In the genomic region with DNA sequence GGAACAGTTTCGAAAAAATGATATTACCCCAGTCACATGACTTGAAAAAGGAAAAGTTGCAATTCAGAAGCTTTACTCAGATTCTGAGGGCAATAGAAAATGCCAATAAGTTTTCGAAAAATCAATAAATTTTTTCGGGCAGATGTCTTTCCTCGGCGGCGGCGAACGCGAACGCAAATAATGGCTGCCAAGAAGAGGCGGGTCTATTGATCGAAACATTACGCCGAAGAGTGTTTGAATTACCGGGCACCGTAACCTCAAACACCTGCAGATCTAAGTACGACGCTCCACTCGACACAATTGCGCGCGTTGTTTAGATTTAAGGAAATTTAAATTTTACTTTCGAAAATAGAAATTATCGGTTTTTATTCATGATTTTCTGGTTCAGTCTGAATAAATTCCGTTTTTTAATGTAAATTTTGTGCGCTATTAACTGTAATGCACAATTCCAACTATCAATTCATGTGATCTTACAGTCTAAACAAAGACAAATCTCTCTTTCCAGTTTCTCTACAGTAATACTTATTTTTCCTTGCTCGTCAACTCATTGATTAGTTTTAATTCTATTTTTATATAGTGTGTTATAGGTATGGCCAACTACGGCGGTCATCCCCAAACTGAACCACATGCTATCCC, we compare ENCODE assay signal across 5 worm cellular contexts.
TF ChIP-seq lines count a peak whose summit lies in the region.

prp-8 (plus strand) TSS at position 586 of the 636 bp plus-strand sequence.

TF ChIP-seq in whole organism, L1 larva, 84 proteins besides CTCF, POLR2A, EP300 and RAD21 (continues in another document):
- TF ChIP-seq ztf-4 (tag; optimal IDR thresholded peaks at IDR 0.05; lab: Kevin White, UChicago) (peak; percentile 69), swsn-7 (tag; optimal IDR thresholded peaks at IDR 0.05; lab: Kevin White, UChicago) (peak; percentile 87), nhr-12 (tag; optimal IDR thresholded peaks at IDR 0.05; lab: Kevin White, UChicago) (no peak), rnt-1 (tag; optimal IDR thresholded peaks at IDR 0.05; lab: Kevin White, UChicago) (peak; percentile 91), dsc-1 (tag; optimal IDR thresholded peaks at IDR 0.05; lab: Kevin White, UChicago) (peak; percentile 76), lin-39 (tag; optimal IDR thresholded peaks at IDR 0.05; lab: Kevin White, UChicago) (peak; percentile 48), fkh-8 (tag; optimal IDR thresholded peaks at IDR 0.05; lab: Kevin White, UChicago) (peak; percentile 93), C16A3.4 (tag; optimal IDR thresholded peaks at IDR 0.05; lab: Kevin White, UChicago) (peak; percentile 96), ceh-82 (tag; optimal IDR thresholded peaks at IDR 0.05; lab: Kevin White, UChicago) (peak; percentile 82 to 96 (median 89)), irx-1 (tag; optimal IDR thresholded peaks at IDR 0.05; lab: Kevin White, UChicago) (peak; percentile 60), egl-13 (tag; optimal IDR thresholded peaks at IDR 0.05; lab: Kevin White, UChicago) (peak; percentile 68), ceh-63 (GFP tag; optimal IDR thresholded peaks at IDR 0.05; lab: Kevin White, UChicago) (no peak), nhr-85 (tag; lab: Kevin White, UChicago) (peak; percentile 85), unc-86 (tag; optimal IDR thresholded peaks at IDR 0.05; lab: Kevin White, UChicago) (peak; percentile 80), nhr-47 (tag; optimal IDR thresholded peaks at IDR 0.05; lab: Kevin White, UChicago) (peak; percentile 84), mab-9 (GFP tag; IDR thresholded peaks at IDR 0.05; lab: Robert Waterston, UW) (peak; percentile 34; the same call in 1 of the 2 replicates), ceh-8 (GFP tag; optimal IDR thresholded peaks at IDR 0.05; lab: Kevin White, UChicago) (peak; percentile 44)

TF ChIP-seq in whole organism, L3 larva, 47 proteins besides CTCF, POLR2A, EP300 and RAD21 (continues in another document):
- TF ChIP-seq nhr-11 (tag; optimal IDR thresholded peaks at IDR 0.05; lab: Kevin White, UChicago) = no peak
- TF ChIP-seq ZK546.5 (tag; optimal IDR thresholded peaks at IDR 0.05; lab: Kevin White, UChicago) = peak; percentile 81
- TF ChIP-seq eor-1 (tag; optimal IDR thresholded peaks at IDR 0.05; lab: Kevin White, UChicago) = no peak
- peak; percentile 50 for TF ChIP-seq jun-1 (tag; optimal IDR thresholded peaks at IDR 0.05; lab: Kevin White, UChicago)
- peak; percentile 98 for TF ChIP-seq pha-4 (tag; optimal IDR thresholded peaks at IDR 0.05; lab: Kevin White, UChicago)
- peak; percentile 3 for TF ChIP-seq egl-27 (tag; optimal IDR thresholded peaks at IDR 0.05; lab: Kevin White, UChicago)
- TF ChIP-seq fkh-10 (GFP tag; optimal IDR thresholded peaks at IDR 0.05; lab: Kevin White, UChicago) = peak; percentile 64
- peak; percentile 99 for TF ChIP-seq lin-39 (tag; optimal IDR thresholded peaks at IDR 0.05; lab: Kevin White, UChicago)
- no peak for TF ChIP-seq zag-1 (tag; optimal IDR thresholded peaks at IDR 0.05; lab: Kevin White, UChicago)
- no peak for TF ChIP-seq nhr-67 (tag; optimal IDR thresholded peaks at IDR 0.05; lab: Kevin White, UChicago)
- TF ChIP-seq nhr-28 (tag; optimal IDR thresholded peaks at IDR 0.05; lab: Kevin White, UChicago) = no peak
- no peak for TF ChIP-seq nhr-76 (tag; optimal IDR thresholded peaks at IDR 0.05; lab: Kevin White, UChicago)
- no peak for TF ChIP-seq ceh-16 (tag; optimal IDR thresholded peaks at IDR 0.05; lab: Kevin White, UChicago)
- TF ChIP-seq nhr-77 (tag; optimal IDR thresholded peaks at IDR 0.05; lab: Kevin White, UChicago) = no peak
- peak; percentile 96 for TF ChIP-seq lin-15B (tag; optimal IDR thresholded peaks at IDR 0.05; lab: Kevin White, UChicago)
- TF ChIP-seq aly-2 (tag; optimal IDR thresholded peaks at IDR 0.05; lab: Kevin White, UChicago) = no peak
- peak; percentile 87 for TF ChIP-seq lsy-12 (tag; optimal IDR thresholded peaks at IDR 0.05; lab: Kevin White, UChicago)
- TF ChIP-seq nhr-237 (tag; optimal IDR thresholded peaks at IDR 0.05; lab: Kevin White, UChicago) = no peak

TF ChIP-seq in whole organism, early embryonic, 17 proteins besides CTCF, POLR2A, EP300 and RAD21:
- no peak for TF ChIP-seq sea-1 (GFP tag; conservative IDR thresholded peaks at IDR 0.05; lab: Robert Waterston, UW)
- TF ChIP-seq tra-4 (tag; optimal IDR thresholded peaks at IDR 0.05; lab: Kevin White, UChicago) = no peak
- no peak for TF ChIP-seq scrt-1 (GFP tag; IDR thresholded peaks at IDR 0.05; lab: Robert Waterston, UW)
- TF ChIP-seq F13C5.2 (tag; optimal IDR thresholded peaks at IDR 0.05; lab: Kevin White, UChicago) = peak; percentile 41
- TF ChIP-seq tbx-11 (GFP tag; IDR thresholded peaks at IDR 0.05; lab: Robert Waterston, UW) = no peak
- TF ChIP-seq flt-1 (GFP tag; IDR thresholded peaks at IDR 0.05; lab: Robert Waterston, UW) = peak; percentile 38; the same call in 1 of the 2 replicates
- TF ChIP-seq aly-1 (tag; optimal IDR thresholded peaks at IDR 0.05; lab: Kevin White, UChicago) = no peak
- no peak for TF ChIP-seq ceh-13 (GFP tag; optimal IDR thresholded peaks at IDR 0.05; lab: Kevin White, UChicago)
- no peak for TF ChIP-seq ets-7 (tag; optimal IDR thresholded peaks at IDR 0.05; lab: Kevin White, UChicago)
- TF ChIP-seq pes-1 (GFP tag; IDR thresholded peaks at IDR 0.05; lab: Robert Waterston, UW) = no peak
- TF ChIP-seq ceh-36 (tag; optimal IDR thresholded peaks at IDR 0.05; lab: Kevin White, UChicago) = no peak
- TF ChIP-seq tbx-37 (GFP tag; conservative IDR thresholded peaks at IDR 0.05; lab: Robert Waterston, UW) = peak; percentile 47; the same call in 1 of the 2 replicates
- peak; percentile 60 for TF ChIP-seq hmg-4 (GFP tag; optimal IDR thresholded peaks at IDR 0.05; lab: Kevin White, UChicago)
- TF ChIP-seq B0310.2 (tag; optimal IDR thresholded peaks at IDR 0.05; lab: Kevin White, UChicago) = no peak
- TF ChIP-seq hnd-1 (tag; optimal IDR thresholded peaks at IDR 0.05; lab: Kevin White, UChicago) = no peak
- TF ChIP-seq hmbx-1 (tag; optimal IDR thresholded peaks at IDR 0.05; lab: Kevin White, UChicago) = no peak
- no peak for TF ChIP-seq ama-1 (optimal IDR thresholded peaks at IDR 0.05; lab: Kevin White, UChicago)

TF ChIP-seq in whole organism, midembryonic, 9 proteins besides CTCF, POLR2A, EP300 and RAD21:
- TF ChIP-seq ztf-23 (GFP tag; IDR thresholded peaks at IDR 0.05; lab: Robert Waterston, UW) = no peak; the same call in 1 of the 2 replicates
- no peak for TF ChIP-seq tab-1 (GFP tag; IDR thresholded peaks at IDR 0.05; lab: Robert Waterston, UW)
- TF ChIP-seq flt-1 (GFP tag; IDR thresholded peaks at IDR 0.05; lab: Robert Waterston, UW) = peak; percentile 74
- TF ChIP-seq T22C8.4 (GFP tag; IDR thresholded peaks at IDR 0.05; lab: Robert Waterston, UW) = peak; percentile 92
- peak; percentile 42 for TF ChIP-seq cog-1 (tag; optimal IDR thresholded peaks at IDR 0.05; lab: Kevin White, UChicago)
- TF ChIP-seq med-1 (GFP tag; optimal IDR thresholded peaks at IDR 0.05; lab: Kevin White, UChicago; ENCODE audit: insufficient read depth) = no peak
- no peak for TF ChIP-seq klf-2 (GFP tag; conservative IDR thresholded peaks at IDR 0.05; lab: Robert Waterston, UW)
- no peak for TF ChIP-seq ztf-29 (GFP tag; IDR thresholded peaks at IDR 0.05; lab: Robert Waterston, UW)
- no peak for TF ChIP-seq ref-1 (GFP tag; conservative IDR thresholded peaks at IDR 0.05; lab: Robert Waterston, UW)
TF ChIP-seq in whole organism, midembryonic: peak in this region for 3.

TF ChIP-seq in whole organism, young adult, 124 proteins besides CTCF, POLR2A, EP300 and RAD21 (continues in another document):
- TF ChIP-seq madf-6 (GFP tag; IDR thresholded peaks at IDR 0.05; lab: Robert Waterston, UW) (peak; percentile 59), hlh-12 (tag; optimal IDR thresholded peaks at IDR 0.05; lab: Kevin White, UChicago) (no peak), pha-4 (tag; optimal IDR thresholded peaks at IDR 0.05; lab: Kevin White, UChicago) (peak; percentile 85), ekl-4 (GFP tag; IDR thresholded peaks at IDR 0.05; lab: Robert Waterston, UW) (peak; percentile 51), sptf-2 (GFP tag; optimal IDR thresholded peaks at IDR 0.05; lab: Kevin White, UChicago) (no peak), lin-26 (GFP tag; IDR thresholded peaks at IDR 0.05; lab: Robert Waterston, UW) (no peak), somi-1 (GFP tag; optimal IDR thresholded peaks at IDR 0.05; lab: Kevin White, UChicago) (no peak), tbp1 (GFP tag; optimal IDR thresholded peaks at IDR 0.05; lab: Kevin White, UChicago) (peak; percentile 64), chd-7 (tag; optimal IDR thresholded peaks at IDR 0.05; lab: Kevin White, UChicago) (no peak), hmg-20 (GFP tag; IDR thresholded peaks at IDR 0.05; lab: Robert Waterston, UW) (no peak), F57A8.1 (GFP tag; optimal IDR thresholded peaks at IDR 0.05; lab: Kevin White, UChicago) (no peak), ztf-18 (tag; optimal IDR thresholded peaks at IDR 0.05; lab: Kevin White, UChicago) (peak; percentile 42), Y53F4B.3 (GFP tag; IDR thresholded peaks at IDR 0.05; lab: Robert Waterston, UW) (no peak), rec-8 (tag; optimal IDR thresholded peaks at IDR 0.05; lab: Kevin White, UChicago) (no peak), ztf-25 (GFP tag; IDR thresholded peaks at IDR 0.05; lab: Robert Waterston, UW) (no peak), aptf-2 (GFP tag; conservative IDR thresholded peaks at IDR 0.05; lab: Robert Waterston, UW) (no peak), egl-44 (GFP tag; IDR thresholded peaks at IDR 0.05; lab: Robert Waterston, UW) (no peak), tbx-9 (tag; optimal IDR thresholded peaks at IDR 0.05; lab: Kevin White, UChicago; ENCODE audit: borderline replicate concordance) (no peak), B0336.3 (GFP tag; IDR thresholded peaks at IDR 0.05; lab: Robert Waterston, UW) (peak; percentile 34; the same call in 1 of the 2 replicates), egrh-3 (GFP tag; IDR thresholded peaks at IDR 0.05; lab: Robert Waterston, UW) (peak; percentile 32; the same call in 1 of the 2 replicates), C17E4.6 (GFP tag; IDR thresholded peaks at IDR 0.05; lab: Robert Waterston, UW) (no peak), B0019.2 (GFP tag; conservative IDR thresholded peaks at IDR 0.05; lab: Robert Waterston, UW) (0 out of 2 replicates have a peak, but pooled peaks have one; percentile 9), gei-17 (GFP tag; optimal IDR thresholded peaks at IDR 0.05; lab: Kevin White, UChicago) (no peak), unc-62 (GFP tag; optimal IDR thresholded peaks at IDR 0.05; lab: Kevin White, UChicago) (no peak), F22D6.2 (tag; optimal IDR thresholded peaks at IDR 0.05; lab: Kevin White, UChicago) (no peak), B0261.1 (tag; optimal IDR thresholded peaks at IDR 0.05; lab: Kevin White, UChicago) (peak; percentile 15), mel-28 (tag; optimal IDR thresholded peaks at IDR 0.05; lab: Kevin White, UChicago; ENCODE audit: borderline replicate concordance) (no peak), ccch-3 (GFP tag; optimal IDR thresholded peaks at IDR 0.05; lab: Kevin White, UChicago) (no peak), unc-130 (GFP tag; optimal IDR thresholded peaks at IDR 0.05; lab: Kevin White, UChicago) (no peak), C06A6.2 (GFP tag; conservative IDR thresholded peaks at IDR 0.05; lab: Robert Waterston, UW) (no peak), dpl-1 (GFP tag; optimal IDR thresholded peaks at IDR 0.05; lab: Kevin White, UChicago) (peak; percentile 79)

Comparison
In these comparisons a context has a peak if more than half of its experiments do, and no peak if none do; other contexts are left out.
1. Of the 8 proteins assayed by ChIP-seq in both whole organism, young adult and whole organism, L1 larva: peak only in whole organism, young adult: snpc-4; only in whole organism, L1 larva: ama-1, nhr-90 and unc-130; in both: dpl-1 and efl-1; in neither: 1; mixed calls (peak in some experiments, not most) for 1.